Worm (Caenorhabditis elegans) whole organism, midembryonic: ENCODE results near the gene acr-25.

Source experiments
- T22C8.4 ChIP-seq: fragments of 200-800 bp; sonication (Bioruptor generic); IDR thresholded peaks from 2 replicates; pipeline ENCODE4 v1.3.6; 2022; ENCODE audit warnings: missing genetic modification characterization, missing compliant biosample characterization
- ref-1 ChIP-seq: fragments of 200-800 bp; sonication (Bioruptor generic); conservative IDR thresholded peaks from 2 replicates; pipeline ENCODE4 v1.3.6; 2022; ENCODE audit warnings: missing genetic modification reagents, missing genetic modification characterization, missing compliant biosample characterization
- ztf-23 ChIP-seq: fragments of 200-800 bp; sonication (Bioruptor generic); IDR thresholded peaks from 2 replicates; pipeline ENCODE4 v1.3.6; 2022; ENCODE audit warnings: missing genetic modification reagents, missing genetic modification characterization, missing compliant biosample characterization

DNA sequence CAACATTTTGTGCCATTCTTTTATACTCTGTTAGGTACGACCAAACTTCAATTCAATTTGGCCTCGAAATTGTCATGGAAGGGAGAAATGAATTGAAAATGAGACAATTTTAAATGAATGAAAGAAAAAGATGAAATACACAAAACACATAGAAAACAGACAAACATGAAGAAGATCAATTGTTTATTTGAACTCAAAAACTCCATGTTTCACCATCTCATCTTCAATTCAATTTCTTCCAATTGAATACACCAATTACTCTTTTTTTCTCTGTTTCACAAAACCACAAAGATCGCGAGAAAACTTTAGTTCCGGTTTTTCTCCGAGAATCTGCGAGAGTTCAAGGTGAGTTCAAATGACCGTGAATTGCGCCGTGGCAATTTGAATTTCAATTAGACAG, 36.9 kb upstream of the acr-25 start:
- TF ChIP-seq ztf-23 (no peak), T22C8.4 (no peak), ref-1 (GFP tag; lab: Robert Waterston, UW) (no peak)
